Worm (Caenorhabditis elegans) whole organism, late embryonic: ENCODE measurements around the gene C10G8.4.

Source experiments
- F13H6.1 ChIP-seq: sonication (generic microtip); optimal IDR thresholded peaks from 2 replicates; lab custom pipeline; 2016; ENCODE audit warnings: missing genetic modification characterization, missing compliant biosample characterization
- K02D7.2 ChIP-seq: sonication (generic microtip); optimal IDR thresholded peaks from 2 replicates; lab custom pipeline; 2017; ENCODE audit warnings: mild to moderate bottlenecking, missing genetic modification characterization, missing compliant biosample characterization
- ceh-48 ChIP-seq: sonication (generic microtip); optimal IDR thresholded peaks from 2 replicates; lab custom pipeline; 2016; ENCODE audit warnings: missing genetic modification characterization, inconsistent platforms, missing compliant biosample characterization
- elt-2 ChIP-seq: sonication (generic microtip); optimal IDR thresholded peaks from 2 replicates; lab custom pipeline; 2016; ENCODE audit warnings: missing genetic modification reagents, missing genetic modification characterization, missing compliant biosample characterization
- elt-4 ChIP-seq: sonication (generic microtip); optimal IDR thresholded peaks from 2 replicates; lab custom pipeline; 2016; ENCODE audit warnings: missing genetic modification characterization, missing compliant biosample characterization
- ets-4 ChIP-seq: sonication (generic microtip); optimal IDR thresholded peaks from 2 replicates; lab custom pipeline; 2016; ENCODE audit warnings: missing genetic modification characterization, missing compliant biosample characterization
- nfya-1 ChIP-seq: sonication (generic microtip); optimal IDR thresholded peaks from 2 replicates; lab custom pipeline; 2017; ENCODE audit warnings: missing genetic modification characterization, mild to moderate bottlenecking, missing compliant biosample characterization, antibody characterized with exemption, moderate library complexity
- pha-4 ChIP-seq: fragments of 150-350 bp; optimal IDR thresholded peaks from 2 replicates; lab custom pipeline; 2018; ENCODE audit warnings: missing biosample characterization, missing genetic modification reagents, missing genetic modification characterization
- pqm-1 ChIP-seq: sonication (generic microtip); optimal IDR thresholded peaks from 2 replicates; lab custom pipeline; 2016; ENCODE audit warnings: missing genetic modification characterization, missing compliant biosample characterization
- ref-2 ChIP-seq: sonication (generic microtip); optimal IDR thresholded peaks from 2 replicates; lab custom pipeline; 2016; ENCODE audit warnings: missing genetic modification characterization, missing compliant biosample characterization
- tbx-2 ChIP-seq: sonication (generic microtip); optimal IDR thresholded peaks from 2 replicates; lab custom pipeline; 2016; ENCODE audit warnings: missing genetic modification characterization, missing compliant biosample characterization
- unc-86 ChIP-seq: sonication (generic microtip); optimal IDR thresholded peaks from 2 replicates; lab custom pipeline; 2016; ENCODE audit warnings: missing genetic modification characterization, missing compliant biosample characterization

DNA sequence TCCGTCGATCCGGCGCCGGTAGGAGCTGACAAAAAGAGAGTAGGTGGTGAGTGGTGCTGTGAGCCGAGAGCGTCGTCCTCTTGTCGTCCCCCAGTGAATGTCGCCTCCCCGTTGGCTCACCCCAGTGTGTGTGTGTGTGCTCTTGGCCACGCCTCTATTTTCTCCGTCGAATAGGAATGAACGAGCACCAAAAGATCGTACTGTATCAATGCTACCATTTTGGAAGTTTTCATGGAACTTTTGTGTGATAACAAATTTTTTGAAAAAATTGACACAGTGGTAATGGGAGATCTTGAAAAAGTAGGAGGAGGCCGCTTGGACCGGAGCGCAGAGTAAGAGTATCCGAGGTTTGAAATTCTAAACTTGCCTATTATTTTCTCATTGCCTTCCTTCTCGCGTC, 7.7 kb downstream of the C10G8.4 start, which contains the start of gene ceh-34:
- TF ChIP-seq ceh-48, result no peak
- no peak for TF ChIP-seq K02D7.2
- no peak for TF ChIP-seq ets-4 (tag; lab: Kevin White, UChicago)
- no peak for TF ChIP-seq elt-2
- no peak for TF ChIP-seq unc-86 (tag; lab: Kevin White, UChicago)
- TF ChIP-seq pha-4 (tag; lab: Kevin White, UChicago), result no peak
- no peak for TF ChIP-seq nfya-1 (tag; lab: Kevin White, UChicago)
- no peak for TF ChIP-seq pqm-1 (tag; lab: Kevin White, UChicago)
- TF ChIP-seq F13H6.1 (tag; lab: Kevin White, UChicago), result no peak
- TF ChIP-seq tbx-2 (tag; lab: Kevin White, UChicago), result no peak
- no peak for TF ChIP-seq elt-4 (tag; lab: Kevin White, UChicago)
- no peak for TF ChIP-seq ref-2
